Worm (Caenorhabditis elegans): Measurements from ENCODE around the gene C07G1.15.

C07G1.15 gene

ce11 chrIV:8163687-8164086 is 6.1 kb upstream of the C07G1.15 start, which contains the start of gene clec-51:
clec-51 (minus strand) TSS chrIV:8163800.
- no peak for TF ChIP-seq tbx-7 (tag; optimal IDR thresholded peaks at IDR 0.05)
- peak; percentile 4 for TF ChIP-seq elt-2 (tag; optimal IDR thresholded peaks at IDR 0.05)

- TF ChIP-seq npax-4 (tag; optimal IDR thresholded peaks at IDR 0.05) (no peak), hlh-30 (tag; optimal IDR thresholded peaks at IDR 0.05; ENCODE audit: insufficient read depth) (no peak)
Measured at ce11 chrIV:8164515-8164914, 5.3 kb upstream of the C07G1.15 start.

- no peak for TF ChIP-seq ceh-34 (tag; optimal IDR thresholded peaks at IDR 0.05)
- TF ChIP-seq ceh-31 (tag; optimal IDR thresholded peaks at IDR 0.05), result no peak
- TF ChIP-seq fkh-6 (tag; optimal IDR thresholded peaks at IDR 0.05), result no peak
- no peak for TF ChIP-seq tbx-2 (tag; optimal IDR thresholded peaks at IDR 0.05)
- no peak for TF ChIP-seq K02D7.2 (tag; optimal IDR thresholded peaks at IDR 0.05)
- no peak for TF ChIP-seq ceh-18 (tag; optimal IDR thresholded peaks at IDR 0.05)
- TF ChIP-seq elt-4 (tag; optimal IDR thresholded peaks at IDR 0.05), result no peak
- no peak for TF ChIP-seq ceh-2 (tag; optimal IDR thresholded peaks at IDR 0.05)
- TF ChIP-seq ceh-9 (tag; optimal IDR thresholded peaks at IDR 0.05), result no peak
- no peak for TF ChIP-seq ceh-30 (tag; optimal IDR thresholded peaks at IDR 0.05)
- TF ChIP-seq hlh-15 (tag; optimal IDR thresholded peaks at IDR 0.05), result no peak
- no peak for TF ChIP-seq ceh-45 (GFP tag; IDR thresholded peaks at IDR 0.05)
- TF ChIP-seq syd-9 (tag; optimal IDR thresholded peaks at IDR 0.05), result no peak
- TF ChIP-seq nhr-232 (tag; optimal IDR thresholded peaks at IDR 0.05), result no peak
- TF ChIP-seq elt-2 (tag; optimal IDR thresholded peaks at IDR 0.05), result no peak
- no peak for TF ChIP-seq F13H6.1 (tag; optimal IDR thresholded peaks at IDR 0.05)
- TF ChIP-seq hlh-30 (tag; optimal IDR thresholded peaks at IDR 0.05; ENCODE audit: insufficient read depth), result no peak
- TF ChIP-seq lin-11 (tag; optimal IDR thresholded peaks at IDR 0.05), result no peak
- no peak for TF ChIP-seq eyg-1 (tag; optimal IDR thresholded peaks at IDR 0.05)
- TF ChIP-seq ceh-24 (tag; optimal IDR thresholded peaks at IDR 0.05), result no peak
Measured at ce11 chrIV:8165950-8166349, 3.8 kb upstream of the C07G1.15 start, which contains the start of gene B0218.7. B0218.7 (minus strand) TSS chrIV:8166050.

- TF ChIP-seq unc-3 (GFP tag; conservative IDR thresholded peaks at IDR 0.05) (no peak), unc-3 (tag; optimal IDR thresholded peaks at IDR 0.05) (no peak), ceh-34 (tag; optimal IDR thresholded peaks at IDR 0.05) (no peak), hlh-6 (tag; optimal IDR thresholded peaks at IDR 0.05) (no peak), nfya-1 (tag; optimal IDR thresholded peaks at IDR 0.05) (no peak), dmd-4 (tag; optimal IDR thresholded peaks at IDR 0.05; ENCODE audit: borderline replicate concordance) (no peak), elt-4 (tag; optimal IDR thresholded peaks at IDR 0.05) (no peak), tbx-2 (tag; optimal IDR thresholded peaks at IDR 0.05) (no peak), ceh-48 (tag; optimal IDR thresholded peaks at IDR 0.05) (no peak), tbx-7 (tag; optimal IDR thresholded peaks at IDR 0.05) (no peak), sdc-2 (tag; optimal IDR thresholded peaks at IDR 0.05) (no peak), odd-2 (tag; optimal IDR thresholded peaks at IDR 0.05) (no peak), syd-9 (tag; optimal IDR thresholded peaks at IDR 0.05) (no peak)
Measured at ce11 chrIV:8168660-8169059, 1.1 kb upstream of the C07G1.15 start, which contains the start of gene clec-52. clec-52 (minus strand) TSS chrIV:8168760.

- TF ChIP-seq hlh-15 (tag; optimal IDR thresholded peaks at IDR 0.05) (no peak), tbx-7 (tag; optimal IDR thresholded peaks at IDR 0.05) (no peak), ceh-14 (tag; optimal IDR thresholded peaks at IDR 0.05) (no peak), ceh-45 (GFP tag; IDR thresholded peaks at IDR 0.05) (no peak), syd-9 (tag; optimal IDR thresholded peaks at IDR 0.05) (no peak), ztf-16 (tag; optimal IDR thresholded peaks at IDR 0.05) (no peak), dve-1 (tag; optimal IDR thresholded peaks at IDR 0.05) (peak; percentile 25), unc-3 (GFP tag; conservative IDR thresholded peaks at IDR 0.05) (no peak), unc-3 (tag; optimal IDR thresholded peaks at IDR 0.05) (no peak), K09A11.1 (tag; optimal IDR thresholded peaks at IDR 0.05; ENCODE audit: insufficient read depth) (no peak), zip-5 (tag; optimal IDR thresholded peaks at IDR 0.05) (no peak), unc-55 (GFP tag; optimal IDR thresholded peaks at IDR 0.05) (no peak), fkh-10 (GFP tag; optimal IDR thresholded peaks at IDR 0.05) (no peak), ref-2 (tag; optimal IDR thresholded peaks at IDR 0.05) (peak; percentile 7), C08G9.2 (tag; optimal IDR thresholded peaks at IDR 0.05) (no peak), nhr-232 (tag; optimal IDR thresholded peaks at IDR 0.05) (no peak)
Measured at ce11 chrIV:8170264-8170663, 490 bp downstream of the C07G1.15 start.
